Worm (Caenorhabditis elegans): Measurements from ENCODE around the gene Y71H2AM.6.

Gene Y71H2AM.6

DNA sequence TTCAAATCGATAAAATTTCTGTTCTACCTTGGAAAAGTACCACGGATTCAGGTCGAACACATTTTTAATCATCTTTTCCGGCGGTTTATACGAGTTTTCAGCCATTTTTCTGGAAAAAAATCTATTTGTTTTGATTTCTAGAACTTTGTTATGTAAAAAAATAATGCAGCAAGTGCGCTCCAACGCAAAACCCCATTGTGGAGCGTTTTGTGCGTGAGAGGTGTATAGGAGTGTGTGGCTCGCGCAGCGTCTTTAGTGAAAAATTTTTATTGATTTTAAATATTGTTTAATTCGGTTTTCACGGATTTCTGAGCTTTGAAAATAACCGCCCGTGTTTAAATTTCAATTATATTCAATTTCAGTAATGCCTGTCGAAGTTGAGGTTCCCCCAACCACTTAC is 5.0 kb downstream of the Y71H2AM.6 start, which contains the start of gene Y71H2AM.20 (continued):
- peak; percentile 84 for TF ChIP-seq irx-1 (tag; optimal IDR thresholded peaks at IDR 0.05)
- peak; percentile 80 for TF ChIP-seq F16B12.6 (tag; optimal IDR thresholded peaks at IDR 0.05)
- no peak for TF ChIP-seq C34B4.2 (tag; optimal IDR thresholded peaks at IDR 0.05)
- peak; percentile 97 for TF ChIP-seq lin-14 (GFP tag; optimal IDR thresholded peaks at IDR 0.05)
- TF ChIP-seq hlh-17 (GFP tag; optimal IDR thresholded peaks at IDR 0.05; ENCODE audit: borderline replicate concordance), result no peak
- no peak for TF ChIP-seq hlh-4 (tag; optimal IDR thresholded peaks at IDR 0.05)
- peak; percentile 96 for TF ChIP-seq nhr-20 (tag; optimal IDR thresholded peaks at IDR 0.05)
- peak; percentile 94 for TF ChIP-seq blmp-1 (tag; optimal IDR thresholded peaks at IDR 0.05)
- TF ChIP-seq lin-39 (tag; optimal IDR thresholded peaks at IDR 0.05), result peak; percentile 61
- peak; percentile 92 for TF ChIP-seq nhr-237 (tag; optimal IDR thresholded peaks at IDR 0.05)
- no peak for TF ChIP-seq fkh-4 (tag; optimal IDR thresholded peaks at IDR 0.05; ENCODE audit: borderline replicate concordance)
- peak; percentile 84 for TF ChIP-seq vab-15 (tag; optimal IDR thresholded peaks at IDR 0.05)
- peak; percentile 84 for TF ChIP-seq ama-1 (optimal IDR thresholded peaks at IDR 0.05)
- TF ChIP-seq nhr-19 (GFP tag; conservative IDR thresholded peaks at IDR 0.05), result peak; percentile 93
- no peak for TF ChIP-seq lir-3 (tag; optimal IDR thresholded peaks at IDR 0.05; ENCODE audit: poor library complexity)
- TF ChIP-seq egl-27 (tag; optimal IDR thresholded peaks at IDR 0.05), result peak in 1 of 2 experiments; percentile 74
- TF ChIP-seq nhr-84 (tag; optimal IDR thresholded peaks at IDR 0.05), result no peak
- TF ChIP-seq aly-2 (tag; optimal IDR thresholded peaks at IDR 0.05), result peak; percentile 92
- peak in 1 of 2 experiments; percentile 81 for TF ChIP-seq ztf-11 (tag; optimal IDR thresholded peaks at IDR 0.05)
- peak; percentile 93 for TF ChIP-seq nhr-77 (tag; optimal IDR thresholded peaks at IDR 0.05)
- peak; percentile 89 to 92 (median 90) for TF ChIP-seq dpl-1 (GFP tag; optimal IDR thresholded peaks at IDR 0.05)
- no peak for TF ChIP-seq tlp-1 (tag; optimal IDR thresholded peaks at IDR 0.05)
- TF ChIP-seq nhr-47 (tag; optimal IDR thresholded peaks at IDR 0.05), result peak; percentile 95
- TF ChIP-seq lin-35 (GFP tag; optimal IDR thresholded peaks at IDR 0.05), result peak; percentile 92 to 95
- TF ChIP-seq hpl-2 (GFP tag; optimal IDR thresholded peaks at IDR 0.05), result peak; percentile 81
- TF ChIP-seq pax-3 (tag; optimal IDR thresholded peaks at IDR 0.05), result peak; percentile 91
- peak; percentile 88 for TF ChIP-seq ceh-88 (GFP tag; IDR thresholded peaks at IDR 0.05)
- TF ChIP-seq unc-30 (tag; optimal IDR thresholded peaks at IDR 0.05), result no peak
- peak; percentile 65 for TF ChIP-seq sox-4 (tag; optimal IDR thresholded peaks at IDR 0.05)
- TF ChIP-seq ets-5 (GFP tag; IDR thresholded peaks at IDR 0.05), result no peak
- TF ChIP-seq pag-3 (tag; optimal IDR thresholded peaks at IDR 0.05; ENCODE audit: borderline replicate concordance, insufficient read depth), result peak; percentile 56
- TF ChIP-seq unc-86 (tag; optimal IDR thresholded peaks at IDR 0.05), result peak; percentile 92
- TF ChIP-seq snpc-4 (tag; optimal IDR thresholded peaks at IDR 0.05), result peak; percentile 90
- peak; percentile 97 for TF ChIP-seq lin-13 (GFP tag; optimal IDR thresholded peaks at IDR 0.05)
- TF ChIP-seq mab-9 (GFP tag; IDR thresholded peaks at IDR 0.05), result peak; percentile 72; the same call in 1 of the 2 replicates
- TF ChIP-seq egl-13 (tag; optimal IDR thresholded peaks at IDR 0.05), result peak; percentile 84
- no peak for TF ChIP-seq unc-62 (GFP tag; optimal IDR thresholded peaks at IDR 0.05)
- TF ChIP-seq Y116A8C.19 (tag; optimal IDR thresholded peaks at IDR 0.05; ENCODE audit: borderline replicate concordance), result no peak
- peak; percentile 93 for TF ChIP-seq nhr-85 (tag)
- TF ChIP-seq C04F5.9 (tag; optimal IDR thresholded peaks at IDR 0.05), result peak; percentile 82
- peak; percentile 93 for TF ChIP-seq skn-1 (tag; optimal IDR thresholded peaks at IDR 0.05)
- peak; percentile 92 to 95 for TF ChIP-seq efl-1 (optimal IDR thresholded peaks at IDR 0.05)
- peak; percentile 87 to 98 for TF ChIP-seq efl-1 (GFP tag; optimal IDR thresholded peaks at IDR 0.05 in 1 of 2)
- peak in 1 of 2 experiments; percentile 93 for TF ChIP-seq mdl-1 (tag; optimal IDR thresholded peaks at IDR 0.05)
- TF ChIP-seq lsy-2 (tag; optimal IDR thresholded peaks at IDR 0.05), result peak; percentile 98
- TF ChIP-seq zag-1 (tag; optimal IDR thresholded peaks at IDR 0.05), result peak; percentile 85
- TF ChIP-seq swsn-7 (tag; optimal IDR thresholded peaks at IDR 0.05), result peak; percentile 96
- TF ChIP-seq ceh-90 (tag; optimal IDR thresholded peaks at IDR 0.05), result no peak
- peak; percentile 100 for TF ChIP-seq unc-130 (tag; optimal IDR thresholded peaks at IDR 0.05)
- TF ChIP-seq aha-1 (tag; optimal IDR thresholded peaks at IDR 0.05), result peak; percentile 51
- peak; percentile 29 for TF ChIP-seq nhr-11 (tag; optimal IDR thresholded peaks at IDR 0.05)
- no peak for TF ChIP-seq nhr-76 (tag; optimal IDR thresholded peaks at IDR 0.05)
- peak; percentile 93 for TF ChIP-seq isw-1 (GFP tag; IDR thresholded peaks at IDR 0.05)

Data from whole organism, L1 larva.